Worm (Caenorhabditis elegans) whole organism, midembryonic: ENCODE data around the gene dhs-17.

Source experiments
- T22C8.4 ChIP-seq: fragments of 200-800 bp; sonication (Bioruptor generic); IDR thresholded peaks from 2 replicates; pipeline ENCODE4 v1.3.6; 2022; ENCODE audit warnings: missing genetic modification characterization, missing compliant biosample characterization
- cog-1 ChIP-seq: sonication (generic microtip); optimal IDR thresholded peaks from 2 replicates; lab custom pipeline; 2016; ENCODE audit warnings: missing genetic modification characterization, missing compliant biosample characterization
- flt-1 ChIP-seq: fragments of 200-800 bp; sonication (Bioruptor generic); IDR thresholded peaks from 2 replicates; pipeline ENCODE4 v1.3.6; 2022; ENCODE audit warnings: missing genetic modification characterization, missing compliant biosample characterization
- klf-2 ChIP-seq: fragments of 200-800 bp; sonication (Bioruptor generic); conservative IDR thresholded peaks from 2 replicates; pipeline ENCODE4 v1.3.6; 2022; ENCODE audit warnings: missing genetic modification reagents, missing genetic modification characterization, missing compliant biosample characterization
- med-1 ChIP-seq: sonication (generic microtip); optimal IDR thresholded peaks from 2 replicates; lab custom pipeline; 2017; ENCODE audit warnings: missing genetic modification characterization, mild to moderate bottlenecking, missing compliant biosample characterization, antibody characterized with exemption, missing genetic modification reagents; ENCODE audit not compliant: insufficient read depth
- ref-1 ChIP-seq: fragments of 200-800 bp; sonication (Bioruptor generic); conservative IDR thresholded peaks from 2 replicates; pipeline ENCODE4 v1.3.6; 2022; ENCODE audit warnings: missing genetic modification reagents, missing genetic modification characterization, missing compliant biosample characterization
- tab-1 ChIP-seq: fragments of 200-800 bp; sonication (Bioruptor generic); IDR thresholded peaks from 2 replicates; pipeline ENCODE4 v1.3.6; 2022; ENCODE audit warnings: missing genetic modification characterization, missing compliant biosample characterization
- ztf-23 ChIP-seq: fragments of 200-800 bp; sonication (Bioruptor generic); IDR thresholded peaks from 2 replicates; pipeline ENCODE4 v1.3.6; 2022; ENCODE audit warnings: missing genetic modification reagents, missing genetic modification characterization, missing compliant biosample characterization
- ztf-29 ChIP-seq: fragments of 200-800 bp; sonication (Bioruptor generic); IDR thresholded peaks from 2 replicates; pipeline ENCODE4 v1.3.6; 2022; ENCODE audit warnings: missing genetic modification reagents, missing genetic modification characterization, missing compliant biosample characterization

DNA sequence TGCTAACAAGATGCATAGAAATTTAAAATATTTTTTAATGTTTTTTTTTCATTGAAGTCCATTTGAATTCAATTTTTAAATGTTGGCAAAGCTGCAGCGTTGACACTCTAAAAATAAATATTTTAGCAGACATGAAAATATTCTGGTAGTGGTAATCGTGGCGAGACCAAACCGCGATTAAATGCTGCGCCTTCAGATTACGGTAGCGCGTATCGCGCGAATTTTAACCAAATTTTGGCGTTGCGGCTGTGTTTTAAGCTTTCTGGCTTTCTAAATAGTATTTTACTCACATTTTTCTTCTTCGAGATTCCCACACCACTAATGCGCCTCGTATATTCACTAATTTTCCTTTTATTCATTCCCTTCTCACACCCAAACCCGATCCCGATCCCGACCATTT is 38.5 kb downstream of the dhs-17 start, which contains the start of gene cpg-4:
- TF ChIP-seq flt-1 (GFP tag; lab: Robert Waterston, UW): no peak
- no peak for TF ChIP-seq ztf-23 (GFP tag; lab: Robert Waterston, UW)
- no peak for TF ChIP-seq T22C8.4
- TF ChIP-seq tab-1 (GFP tag; lab: Robert Waterston, UW): no peak
- TF ChIP-seq ref-1 (GFP tag; lab: Robert Waterston, UW): no peak
- no peak for TF ChIP-seq cog-1 (tag; lab: Kevin White, UChicago)
- TF ChIP-seq ztf-29 (GFP tag; lab: Robert Waterston, UW): no peak
- no peak for TF ChIP-seq klf-2 (GFP tag; lab: Robert Waterston, UW)
- no peak for TF ChIP-seq med-1 (GFP tag; lab: Kevin White, UChicago)
